Fruit fly (Drosophila melanogaster): ENCODE data around the gene Itpr.

DNA sequence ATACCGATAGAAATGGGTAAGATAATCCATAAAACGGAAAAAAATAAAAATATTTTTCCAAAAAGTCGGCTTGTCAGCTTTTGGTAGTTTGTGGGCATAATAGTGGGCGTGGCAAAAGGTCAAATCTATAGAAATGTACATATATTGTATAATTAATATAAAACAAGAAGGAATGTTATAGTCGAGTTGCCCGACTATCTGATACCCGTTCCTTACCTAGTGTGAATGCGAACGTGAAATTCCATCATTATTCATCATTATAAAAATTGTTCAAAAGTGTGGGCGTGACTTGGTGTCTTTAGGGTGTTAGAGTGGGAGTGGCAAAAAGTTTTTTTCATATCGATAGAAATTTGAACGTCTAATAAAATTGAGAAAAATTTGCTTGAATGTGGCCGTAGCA, 34.7 kb downstream of the Itpr start:
- TF ChIP-seq Bgb (GFP tag; IDR thresholded peaks at IDR 0.05; ENCODE audit: partially characterized antibody) (no peak), Atf3 (GFP tag; optimal IDR thresholded peaks at IDR 0.05) (no peak), h (optimal IDR thresholded peaks at IDR 0.05) (no peak), pita (GFP tag; optimal IDR thresholded peaks at IDR 0.05) (no peak), bowl (GFP tag; IDR thresholded peaks at IDR 0.05) (no peak), CG18619 (GFP tag; optimal IDR thresholded peaks at IDR 0.05) (no peak), ap (GFP tag; IDR thresholded peaks at IDR 0.05) (no peak), BtbVII (GFP tag; optimal IDR thresholded peaks at IDR 0.05) (no peak)
